Worm (Caenorhabditis elegans) whole organism, young adult: ENCODE data around the gene F16H6.4.

Source experiments
- F49E8.2 ChIP-seq: sonication (generic microtip); optimal IDR thresholded peaks from 3 replicates; lab custom pipeline; 2017; ENCODE audit warnings: missing genetic modification characterization, mild to moderate bottlenecking, missing compliant biosample characterization, antibody characterized with exemption, moderate library complexity; ENCODE audit not compliant: insufficient read depth
- ceh-100 ChIP-seq: fragments of 200-800 bp; sonication (Bioruptor generic); IDR thresholded peaks from 2 replicates; pipeline ENCODE4 v1.3.6; 2022; ENCODE audit warnings: missing genetic modification reagents, missing genetic modification characterization, missing compliant biosample characterization
- nhr-90 ChIP-seq: sonication (generic microtip); optimal IDR thresholded peaks from 2 replicates; lab custom pipeline; 2016; ENCODE audit warnings: missing genotype, mild to moderate bottlenecking, missing genetic modification characterization, missing compliant biosample characterization
- tbp1 ChIP-seq: fragments of 200-800 bp; sonication (Bioruptor generic); optimal IDR thresholded peaks from 2 replicates; lab custom pipeline; 2018; ENCODE audit warnings: mild to moderate bottlenecking, missing genetic modification characterization, missing compliant biosample characterization

DNA sequence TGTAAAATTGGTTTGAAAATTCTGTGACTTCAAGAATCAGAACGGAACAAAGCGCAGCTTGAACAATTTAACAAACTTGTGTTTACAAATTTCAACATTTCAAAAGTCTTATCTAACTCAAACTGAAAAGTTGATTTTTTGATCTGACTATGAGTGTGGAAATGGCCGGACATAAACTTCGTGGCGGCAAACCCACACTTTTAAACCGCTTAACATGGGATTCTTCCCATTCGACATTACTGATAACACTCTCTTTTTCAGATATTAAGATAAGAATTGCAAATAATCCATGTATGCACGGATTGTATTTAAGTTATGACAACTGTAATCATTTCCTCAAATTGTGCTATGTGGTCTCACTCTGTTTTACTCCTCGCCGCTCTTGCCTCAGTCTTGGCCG is 7.4 kb upstream of the F16H6.4 start, which contains the start of gene clec-42:
- no peak for TF ChIP-seq F49E8.2
- TF ChIP-seq ceh-100 (GFP tag; lab: Robert Waterston, UW), result no peak
- no peak for TF ChIP-seq nhr-90 (tag; lab: Kevin White, UChicago)
- TF ChIP-seq tbp1 (GFP tag; lab: Kevin White, UChicago), result no peak
